Fruit fly (Drosophila melanogaster) whole organism, embryonic: ENCODE results near the gene CG12116.

ENCODE experiments used
- BEAF-32 ChIP-seq: fragments of 200-800 bp; sonication (Bioruptor generic); optimal IDR thresholded peaks from 3 replicates; lab custom pipeline; 2017; ENCODE audit warnings: missing biosample characterization, missing genetic modification characterization, mild to moderate bottlenecking, moderate library complexity, missing genetic modification reagents
- CG10959 ChIP-seq: fragments of 200-800 bp; sonication (Bioruptor generic); IDR thresholded peaks from 2 replicates; pipeline ENCODE4 v1.3.6; 2022; ENCODE audit warnings: missing biosample characterization, missing genetic modification characterization
- CG11085 ChIP-seq: fragments of 200-800 bp; sonication (Bioruptor generic); IDR thresholded peaks from 2 replicates; pipeline ENCODE4 v1.3.6; 2022; ENCODE audit warnings: missing biosample characterization, missing genetic modification characterization
- CG1529 ChIP-seq: fragments of 200-800 bp; sonication (Bioruptor generic); optimal IDR thresholded peaks from 3 replicates; lab custom pipeline; 2018; ENCODE audit warnings: missing biosample characterization, missing genetic modification characterization
- CG15514 ChIP-seq: fragments of 200-800 bp; sonication (Bioruptor generic); optimal IDR thresholded peaks from 3 replicates; lab custom pipeline; 2017; ENCODE audit warnings: missing biosample characterization, missing genetic modification characterization, mild to moderate bottlenecking, moderate library complexity, missing genetic modification reagents
- CG1647 ChIP-seq: fragments of 200-800 bp; sonication (Bioruptor generic); optimal IDR thresholded peaks from 3 replicates; lab custom pipeline; 2016; ENCODE audit warnings: missing biosample characterization, missing genetic modification characterization
- CG18599 ChIP-seq: fragments of 200-800 bp; sonication (Bioruptor generic); optimal IDR thresholded peaks from 3 replicates; lab custom pipeline; 2017; ENCODE audit warnings: missing biosample characterization, missing genetic modification characterization, mild to moderate bottlenecking, moderate library complexity, missing genetic modification reagents
- CG18764 ChIP-seq: fragments of 200-800 bp; sonication (Bioruptor generic); optimal IDR thresholded peaks from 3 replicates; lab custom pipeline; 2016; ENCODE audit warnings: missing biosample characterization, missing genetic modification characterization
- CG3726 ChIP-seq: fragments of 200-800 bp; sonication (Bioruptor generic); IDR thresholded peaks from 3 replicates; pipeline ENCODE4, ENCODE4 v1.3.6; 2022; ENCODE audit warnings: missing biosample characterization, missing genetic modification characterization
- CG4404 ChIP-seq: fragments of 200-800 bp; sonication (Bioruptor generic); IDR thresholded peaks from 2 replicates; pipeline ENCODE4 v1.3.6; 2022; ENCODE audit warnings: missing biosample characterization, missing genetic modification characterization
- CG7357 ChIP-seq: fragments of 200-800 bp; sonication (Bioruptor generic); IDR thresholded peaks from 3 replicates; pipeline ENCODE4 v1.3.6; 2022; ENCODE audit warnings: missing biosample characterization, missing genetic modification characterization
- CG8281 ChIP-seq: fragments of 200-800 bp; sonication (Bioruptor generic); optimal IDR thresholded peaks from 2 replicates; lab custom pipeline; 2018; ENCODE audit warnings: missing biosample characterization, mild to moderate bottlenecking, missing genetic modification characterization, moderate library complexity
- CG8290 ChIP-seq, 3 experiments: fragments of 200-800 bp; sonication (Bioruptor generic); optimal IDR thresholded peaks; 2 replicates each; lab custom pipeline; 2016 to 2019; ENCODE audit warnings: missing biosample characterization in 3 of 3, missing genetic modification characterization in 3 of 3, mild to moderate bottlenecking in 2 of 3, moderate library complexity in 1 of 3
- CG9817 ChIP-seq: fragments of 200-800 bp; sonication (Bioruptor generic); optimal IDR thresholded peaks from 2 replicates; lab custom pipeline; 2018; ENCODE audit warnings: missing biosample characterization, mild to moderate bottlenecking, missing genetic modification characterization, moderate library complexity
- Dp ChIP-seq: fragments of 200-800 bp; sonication (Bioruptor generic); optimal IDR thresholded peaks from 2 replicates; lab custom pipeline; 2018; ENCODE audit warnings: missing biosample characterization, mild to moderate bottlenecking, missing genetic modification characterization, moderate library complexity
- E2f2 ChIP-seq: fragments of 200-800 bp; sonication (Bioruptor generic); IDR thresholded peaks from 2 replicates; pipeline ENCODE4 v1.3.6; 2022; ENCODE audit warnings: missing biosample characterization, missing genetic modification characterization
- Ets65A ChIP-seq: fragments of 200-800 bp; sonication (Bioruptor generic); peaks from one replicate; lab custom pipeline; 2016; ENCODE audit warnings: missing biosample characterization, missing genetic modification characterization
- Mes4 ChIP-seq: fragments of 200-800 bp; sonication (Bioruptor generic); optimal IDR thresholded peaks from 2 replicates; lab custom pipeline; 2016; ENCODE audit warnings: missing biosample characterization, missing genetic modification characterization
- Nf-YB ChIP-seq: fragments of 200-800 bp; sonication (Bioruptor generic); optimal IDR thresholded peaks from 3 replicates; lab custom pipeline; 2019; ENCODE audit warnings: missing biosample characterization, mild to moderate bottlenecking, missing genetic modification characterization, moderate library complexity
- Rfx ChIP-seq: fragments of 200-800 bp; sonication (Bioruptor generic); IDR thresholded peaks from 2 replicates; pipeline ENCODE4 v1.3.6; 2022; ENCODE audit warnings: missing biosample characterization, missing genetic modification characterization
- Ssrp ChIP-seq: fragments of 200-800 bp; sonication (Bioruptor generic); optimal IDR thresholded peaks from 2 replicates; lab custom pipeline; 2018; ENCODE audit warnings: missing biosample characterization, mild to moderate bottlenecking, missing genetic modification characterization, moderate library complexity
- Usf ChIP-seq: fragments of 200-800 bp; sonication (Bioruptor generic); optimal IDR thresholded peaks from 2 replicates; lab custom pipeline; 2017; ENCODE audit warnings: missing genotype, missing biosample characterization, missing genetic modification characterization
- corto ChIP-seq: fragments of 200-800 bp; sonication (Bioruptor generic); optimal IDR thresholded peaks from 2 replicates; lab custom pipeline; 2016; ENCODE audit warnings: missing biosample characterization, mild to moderate bottlenecking, missing genetic modification characterization, moderate library complexity
- croc ChIP-seq: fragments of 200-800 bp; sonication (Bioruptor generic); conservative IDR thresholded peaks from 3 replicates; pipeline ENCODE4 v1.3.6; 2022; ENCODE audit warnings: missing biosample characterization, missing genetic modification characterization
- crp ChIP-seq, 2 experiments: fragments of 200-800 bp; sonication (Bioruptor generic); optimal IDR thresholded peaks; 2 replicates in 1 of 2; 3 replicates in 1 of 2; lab custom pipeline; 2017; ENCODE audit warnings: missing biosample characterization in 2 of 2, missing genetic modification characterization in 2 of 2, mild to moderate bottlenecking in 1 of 2, moderate library complexity in 1 of 2
- fru ChIP-seq: fragments of >200 bp; optimal IDR thresholded peaks from 2 replicates; lab custom pipeline; 2017
- gce ChIP-seq: fragments of 200-800 bp; sonication (Bioruptor generic); IDR thresholded peaks from 3 replicates; pipeline ENCODE4 v1.3.6; 2022; ENCODE audit warnings: missing biosample characterization, missing genetic modification characterization
- inv ChIP-seq: fragments of 200-800 bp; sonication (Bioruptor generic); IDR thresholded peaks from 2 replicates; pipeline ENCODE4 v1.3.6; 2022; ENCODE audit warnings: missing biosample characterization, missing genetic modification characterization; ENCODE audit not compliant: partially characterized antibody
- ken ChIP-seq: fragments of 200-800 bp; sonication (Bioruptor generic); IDR thresholded peaks from 3 replicates; pipeline ENCODE4 v1.3.6; 2022; ENCODE audit warnings: missing biosample characterization, missing genetic modification characterization
- onecut ChIP-seq: fragments of 200-800 bp; sonication (Bioruptor generic); IDR thresholded peaks from 2 replicates; pipeline ENCODE4 v1.3.6; 2022; ENCODE audit warnings: missing biosample characterization, missing genetic modification characterization
- phol ChIP-seq: fragments of 200-800 bp; sonication (Bioruptor generic); optimal IDR thresholded peaks from 3 replicates; lab custom pipeline; 2018; ENCODE audit warnings: missing biosample characterization, mild to moderate bottlenecking, missing genetic modification characterization, moderate library complexity
- pzg ChIP-seq: fragments of 200-800 bp; sonication (Bioruptor generic); optimal IDR thresholded peaks from 3 replicates; lab custom pipeline; 2018; ENCODE audit warnings: missing biosample characterization, mild to moderate bottlenecking, missing genetic modification characterization, moderate library complexity
- sens ChIP-seq: fragments of 200-800 bp; sonication (Bioruptor generic); peaks from one replicate; lab custom pipeline; 2016; ENCODE audit warnings: missing biosample characterization, missing genetic modification characterization
- slou ChIP-seq: fragments of 200-800 bp; sonication (Bioruptor generic); optimal IDR thresholded peaks from 3 replicates; lab custom pipeline; 2016; ENCODE audit warnings: missing biosample characterization, missing genetic modification characterization
- sob ChIP-seq: fragments of 200-800 bp; sonication (Bioruptor generic); IDR thresholded peaks from 2 replicates; pipeline ENCODE4 v1.3.6; 2022; ENCODE audit warnings: missing biosample characterization, missing genetic modification characterization
- ttk ChIP-seq: fragments of 200-800 bp; sonication (Bioruptor generic); IDR thresholded peaks from 2 replicates; pipeline ENCODE4 v2.1.2; 2022; ENCODE audit warnings: missing biosample characterization, missing genetic modification characterization
- unc-4 ChIP-seq: fragments of 200-800 bp; sonication (Bioruptor generic); IDR thresholded peaks from 2 replicates; pipeline ENCODE4 v1.3.6; 2022; ENCODE audit warnings: missing biosample characterization, missing genetic modification characterization; ENCODE audit not compliant: partially characterized antibody
- wek ChIP-seq: fragments of 200-800 bp; sonication (Bioruptor generic); optimal IDR thresholded peaks from 3 replicates; lab custom pipeline; 2018; ENCODE audit warnings: missing biosample characterization, mild to moderate bottlenecking, missing genetic modification characterization, moderate library complexity
- zfh1 ChIP-seq: fragments of 200-800 bp; sonication (Bioruptor generic); IDR thresholded peaks from 3 replicates; pipeline ENCODE4 v1.3.6; 2022; ENCODE audit warnings: missing biosample characterization, missing genetic modification characterization

CG12116 gene

DNA sequence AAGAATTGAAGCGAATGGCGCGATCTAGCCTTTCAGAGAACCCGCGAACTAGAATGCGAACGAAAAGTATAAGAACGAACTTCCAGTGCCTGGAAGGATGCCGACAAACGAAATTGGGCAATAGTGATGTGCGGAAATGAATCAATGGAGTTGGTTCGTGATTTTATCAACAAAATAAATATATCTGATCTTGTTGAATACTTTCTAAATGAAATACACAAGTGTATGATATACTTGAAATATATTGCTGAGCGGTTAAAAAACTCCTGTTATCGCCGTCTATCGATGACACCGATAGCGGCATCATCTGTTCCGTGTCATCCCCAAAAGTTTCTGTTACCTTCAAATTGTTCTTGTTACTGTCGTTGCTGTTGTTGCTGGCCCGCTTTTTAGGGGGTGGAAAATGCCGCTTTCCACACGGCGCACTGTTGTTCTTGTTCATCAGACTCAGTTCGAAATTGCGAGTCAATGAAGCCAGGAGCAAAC, 20.7 kb upstream of the CG12116 start, which contains the start of gene otu (continued):
- TF ChIP-seq Mes4 (GFP tag; lab: Kevin White, UChicago) = no peak
- no peak for TF ChIP-seq CG8281 (tag; lab: Kevin White, UChicago)
- TF ChIP-seq inv (GFP tag; lab: Robert Waterston, UW) = no peak
- TF ChIP-seq ttk (GFP tag; lab: Robert Waterston, UW) = no peak
- peak; percentile 65 for TF ChIP-seq Ets65A (GFP tag; lab: Kevin White, UChicago)
- TF ChIP-seq CG15514 (GFP tag; lab: Kevin White, UChicago) = peak; percentile 48
- no peak for TF ChIP-seq sob
- TF ChIP-seq fru = no peak
- TF ChIP-seq CG4404 (GFP tag; lab: Robert Waterston, UW) = no peak
- TF ChIP-seq corto = no peak
- TF ChIP-seq CG11085 (GFP tag; lab: Robert Waterston, UW) = no peak
- no peak for TF ChIP-seq sens (GFP tag; lab: Kevin White, UChicago)
- TF ChIP-seq unc-4 (GFP tag; lab: Robert Waterston, UW) = peak; percentile 39
- TF ChIP-seq CG3726 (GFP tag; lab: Robert Waterston, UW) = no peak
- TF ChIP-seq CG10959 (GFP tag; lab: Robert Waterston, UW) = no peak
- no peak for TF ChIP-seq wek (GFP tag; lab: Kevin White, UChicago)
- no peak for TF ChIP-seq slou (GFP tag; lab: Kevin White, UChicago)
- no peak for TF ChIP-seq onecut
- no peak for TF ChIP-seq CG1647 (GFP tag; lab: Kevin White, UChicago)
- no peak for TF ChIP-seq Nf-YB (GFP tag; lab: Kevin White, UChicago)
- TF ChIP-seq CG9817 (tag; lab: Kevin White, UChicago) = no peak
- no peak for TF ChIP-seq Usf (GFP tag; lab: Kevin White, UChicago)
- TF ChIP-seq pzg (GFP tag; lab: Kevin White, UChicago) = peak; percentile 24
- no peak for TF ChIP-seq CG7357
- no peak for TF ChIP-seq Ssrp (tag; lab: Kevin White, UChicago)
- TF ChIP-seq E2f2 = peak; percentile 46; the same call in 1 of the 2 replicates
- peak; percentile 18 for TF ChIP-seq BEAF-32 (GFP tag; lab: Kevin White, UChicago)
- TF ChIP-seq ken = no peak
- no peak for TF ChIP-seq CG8290 (GFP tag; optimal IDR thresholded peaks at IDR 0.05; lab: Kevin White, UChicago)
- no peak for TF ChIP-seq CG8290 (tag; optimal IDR thresholded peaks at IDR 0.05; lab: Kevin White, UChicago)
- TF ChIP-seq zfh1 (GFP tag; lab: Robert Waterston, UW) = no peak
- TF ChIP-seq Dp = peak; percentile 45
- no peak for TF ChIP-seq CG1529 (GFP tag; lab: Kevin White, UChicago)
- no peak for TF ChIP-seq Rfx
- no peak for TF ChIP-seq CG18599 (GFP tag; lab: Kevin White, UChicago)
- no peak for TF ChIP-seq gce (GFP tag; lab: Robert Waterston, UW)
- TF ChIP-seq crp (GFP tag; optimal IDR thresholded peaks at IDR 0.05; lab: Kevin White, UChicago) = peak in 1 of 2 experiments; percentile 67
- TF ChIP-seq CG18764 (GFP tag; lab: Kevin White, UChicago) = no peak

DNA sequence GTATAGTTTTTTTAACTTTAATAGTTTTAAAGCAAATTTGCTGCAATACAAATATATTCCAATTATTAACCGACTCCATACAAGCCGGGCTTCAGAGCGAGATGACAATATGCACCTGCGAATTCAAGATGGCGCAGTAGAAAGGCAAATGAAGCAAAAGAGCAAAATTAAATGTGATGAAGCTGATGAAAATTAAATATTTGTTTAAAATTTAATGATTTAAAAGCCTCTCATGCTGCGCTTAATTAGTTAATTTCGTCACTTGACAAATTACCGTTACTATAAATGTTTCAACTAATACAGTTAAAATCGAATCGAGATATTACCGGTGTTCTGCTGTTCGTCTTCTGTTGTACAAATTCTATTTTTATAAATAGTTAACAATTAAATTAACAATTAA, 20.2 kb upstream of the CG12116 start, which contains the start of gene CG33181:
CG33181 (plus strand) TSS at position 301 of the 400 bp plus-strand sequence.
- TF ChIP-seq phol (tag; lab: Kevin White, UChicago) (peak; percentile 36), croc (GFP tag; lab: Robert Waterston, UW) (no peak)
